Fruit fly (Drosophila melanogaster): ENCODE data around the gene SdhD.

SdhD gene

DNA sequence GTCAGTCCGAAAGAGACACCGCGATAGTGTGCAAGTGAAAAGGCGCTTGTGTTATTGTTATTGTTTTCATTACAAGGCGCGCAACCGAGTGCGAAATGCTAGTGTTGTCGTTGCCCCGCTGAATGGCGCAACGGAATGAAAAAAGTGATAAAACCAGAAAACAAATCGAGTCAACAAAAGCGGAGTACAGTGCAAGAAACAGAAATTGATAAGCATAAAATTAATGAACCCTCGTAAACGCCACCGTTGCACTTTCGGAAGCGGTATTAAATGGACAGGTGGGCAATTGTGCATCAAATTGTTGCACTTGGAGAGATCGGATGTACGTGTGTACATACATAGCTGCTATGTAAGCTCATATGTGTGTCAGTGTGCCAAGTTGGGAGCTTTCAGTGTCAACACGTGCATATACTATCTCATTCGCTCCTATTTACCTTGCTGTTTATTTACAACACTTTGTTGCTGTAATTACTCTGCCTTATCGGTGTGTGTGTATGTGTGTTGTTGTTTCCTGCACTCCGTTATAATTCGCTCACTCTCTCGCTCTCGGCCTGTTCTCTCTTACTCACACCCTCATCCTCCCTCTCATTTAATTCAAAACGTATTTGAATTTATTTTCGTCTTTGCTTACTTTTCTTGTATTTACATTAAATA lies 36.9 kb downstream of the SdhD start (continued):
- TF ChIP-seq Jarid2 (GFP tag; optimal IDR thresholded peaks at IDR 0.05), result peak; percentile 38
- peak; percentile 56 for TF ChIP-seq slp2 (GFP tag; optimal IDR thresholded peaks at IDR 0.05)
- TF ChIP-seq pros (GFP tag; optimal IDR thresholded peaks at IDR 0.05), result no peak
- peak; percentile 53 for TF ChIP-seq dmrt99B (tag; optimal IDR thresholded peaks at IDR 0.05)
- TF ChIP-seq Fer2 (tag; optimal IDR thresholded peaks at IDR 0.05), result no peak
- TF ChIP-seq ap (GFP tag; IDR thresholded peaks at IDR 0.05), result no peak
- TF ChIP-seq CG6791 (GFP tag; IDR thresholded peaks at IDR 0.05; ENCODE audit: partially characterized antibody), result no peak
- TF ChIP-seq CG7372 (GFP tag; IDR thresholded peaks at IDR 0.05), result no peak
- no peak for TF ChIP-seq B-H2 (GFP tag; optimal IDR thresholded peaks at IDR 0.05)
- TF ChIP-seq Hand (GFP tag; optimal IDR thresholded peaks at IDR 0.05), result no peak
- no peak for TF ChIP-seq CG2120 (GFP tag; optimal IDR thresholded peaks at IDR 0.05)
- peak; percentile 44; the same call in 1 of the 3 replicates for TF ChIP-seq CG11695 (GFP tag; IDR thresholded peaks at IDR 0.05)
- TF ChIP-seq CG13296 (GFP tag; optimal IDR thresholded peaks at IDR 0.05), result peak; percentile 71
- peak; percentile 61 for TF ChIP-seq p53 (GFP tag; optimal IDR thresholded peaks at IDR 0.05)
- TF ChIP-seq pho (GFP tag; optimal IDR thresholded peaks at IDR 0.05), result no peak
- 0 out of 3 replicates have a peak, but pooled peaks have one; percentile 12 for TF ChIP-seq ken (GFP tag; IDR thresholded peaks at IDR 0.05)
- no peak for TF ChIP-seq usp (GFP tag; optimal IDR thresholded peaks at IDR 0.05)
- TF ChIP-seq CG18599 (GFP tag; optimal IDR thresholded peaks at IDR 0.05), result no peak
- TF ChIP-seq Hmr (GFP tag; optimal IDR thresholded peaks at IDR 0.05), result peak; percentile 51
- TF ChIP-seq kay (GFP tag; optimal IDR thresholded peaks at IDR 0.05), result peak; percentile 41
- TF ChIP-seq BtbVII (GFP tag; optimal IDR thresholded peaks at IDR 0.05), result no peak
- TF ChIP-seq fd64A (GFP tag; optimal IDR thresholded peaks at IDR 0.05), result peak; percentile 85
- TF ChIP-seq eve (GFP tag; optimal IDR thresholded peaks at IDR 0.05), result peak in 1 of 2 experiments; percentile 85
- TF ChIP-seq ham (GFP tag; IDR thresholded peaks at IDR 0.05), result 0 out of 2 replicates have a peak, but pooled peaks have one; percentile 8
- TF ChIP-seq CG13424 (tag; optimal IDR thresholded peaks at IDR 0.05), result peak; percentile 27
- TF ChIP-seq Hsf (GFP tag; optimal IDR thresholded peaks at IDR 0.05), result no peak
- no peak for TF ChIP-seq Scr (GFP tag; IDR thresholded peaks at IDR 0.05; ENCODE audit: partially characterized antibody)
- TF ChIP-seq CG1024 (GFP tag; IDR thresholded peaks at IDR 0.05), result peak; percentile 77
- no peak for TF ChIP-seq cas (GFP tag; IDR thresholded peaks at IDR 0.05)
- peak; percentile 82 for TF ChIP-seq CG31365 (tag; optimal IDR thresholded peaks at IDR 0.05)
- peak; percentile 15 for TF ChIP-seq HmgZ (tag; optimal IDR thresholded peaks at IDR 0.05)
- no peak for TF ChIP-seq CG9609 (GFP tag; optimal IDR thresholded peaks at IDR 0.05)
- TF ChIP-seq CG13123 (GFP tag; optimal IDR thresholded peaks at IDR 0.05), result peak; percentile 48
- peak; percentile 79; the same call in 2 of the 3 replicates for TF ChIP-seq CG3726 (GFP tag; IDR thresholded peaks at IDR 0.05)
- peak; percentile 73 for TF ChIP-seq pb (GFP tag; optimal IDR thresholded peaks at IDR 0.05)
- TF ChIP-seq sr (GFP tag; IDR thresholded peaks at IDR 0.05), result peak; percentile 83
- TF ChIP-seq dimm (GFP tag; IDR thresholded peaks at IDR 0.05), result peak; percentile 39; the same call in 1 of the 2 replicates
- TF ChIP-seq CG3838 (GFP tag; optimal IDR thresholded peaks at IDR 0.05), result no peak
- TF ChIP-seq Trl (optimal IDR thresholded peaks at IDR 0.05), result peak; percentile 68 to 89
- TF ChIP-seq Trl (GFP tag; optimal IDR thresholded peaks at IDR 0.05), result peak; percentile 83
- TF ChIP-seq CG7987 (GFP tag; optimal IDR thresholded peaks at IDR 0.05), result peak; percentile 76
- no peak for TF ChIP-seq CG8388 (GFP tag; optimal IDR thresholded peaks at IDR 0.05)
- 0 out of 2 replicates have a peak, but pooled peaks have one; percentile 25 for TF ChIP-seq CG31224 (GFP tag; IDR thresholded peaks at IDR 0.05)
- TF ChIP-seq Sox102F (GFP tag; optimal IDR thresholded peaks at IDR 0.05), result peak; percentile 24
- TF ChIP-seq Hr51 (GFP tag; optimal IDR thresholded peaks at IDR 0.05), result no peak
- TF ChIP-seq slbo (GFP tag; IDR thresholded peaks at IDR 0.05), result no peak
- TF ChIP-seq yki (optimal IDR thresholded peaks at IDR 0.05), result no peak
- no peak for TF ChIP-seq CoRest (tag; optimal IDR thresholded peaks at IDR 0.05)
- TF ChIP-seq CG9932 (GFP tag; IDR thresholded peaks at IDR 0.05), result 0 out of 2 replicates have a peak, but pooled peaks have one; percentile 5
- TF ChIP-seq NfI (GFP tag; optimal IDR thresholded peaks at IDR 0.05), result no peak

All from whole organism, embryonic.